Fruit fly (Drosophila melanogaster): Measurements from ENCODE around the gene Rev1.

Rev1 gene

DNA sequence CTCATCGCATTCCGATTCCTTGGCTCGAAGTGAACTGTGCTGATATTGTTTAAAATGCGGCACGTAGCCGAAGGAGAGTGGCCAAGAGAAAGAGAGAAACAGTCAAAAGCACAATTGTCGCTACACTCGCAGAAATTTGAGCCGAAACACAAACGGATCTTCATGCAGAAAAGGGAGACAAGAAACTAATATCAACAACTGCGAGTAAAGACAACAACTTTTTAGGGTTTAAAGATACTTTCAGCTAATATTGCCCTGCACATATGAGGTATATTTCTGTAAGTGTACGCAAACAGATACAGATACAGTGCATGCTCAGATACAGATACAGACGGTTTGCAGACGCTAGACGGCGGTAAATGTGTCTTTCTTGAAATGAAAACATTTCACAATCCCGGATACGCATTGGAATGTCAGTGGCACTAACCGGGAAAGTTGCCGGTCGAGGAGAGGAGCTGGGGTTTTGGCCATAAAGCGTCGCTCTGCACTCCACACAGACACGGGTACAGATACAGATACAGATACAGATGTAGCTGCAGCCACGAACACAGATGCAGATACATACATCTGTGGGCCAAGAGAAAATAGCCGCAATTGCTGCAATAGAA, 9.9 kb upstream of the Rev1 start (continued):
- TF ChIP-seq YL-1 (GFP tag; optimal IDR thresholded peaks at IDR 0.05): peak; percentile 1
- TF ChIP-seq row (GFP tag; IDR thresholded peaks at IDR 0.05): peak; percentile 88
- TF ChIP-seq CG10543 (GFP tag; optimal IDR thresholded peaks at IDR 0.05): peak; percentile 54
- no peak for TF ChIP-seq pfk (GFP tag; optimal IDR thresholded peaks at IDR 0.05)
- TF ChIP-seq hbn (GFP tag; IDR thresholded peaks at IDR 0.05; ENCODE audit: partially characterized antibody): no peak
- TF ChIP-seq da (GFP tag; optimal IDR thresholded peaks at IDR 0.05): peak; percentile 84
- peak; percentile 91 for TF ChIP-seq CG8944 (GFP tag; optimal IDR thresholded peaks at IDR 0.05)
- TF ChIP-seq dmrt99B (tag; optimal IDR thresholded peaks at IDR 0.05): peak; percentile 94
- TF ChIP-seq CG8388 (GFP tag; optimal IDR thresholded peaks at IDR 0.05): peak; percentile 85
- TF ChIP-seq disco-r (GFP tag; optimal IDR thresholded peaks at IDR 0.05): peak; percentile 75
- TF ChIP-seq Oli (tag; optimal IDR thresholded peaks at IDR 0.05): peak; percentile 90
- peak in 1 of 2 experiments; percentile 84 for TF ChIP-seq Eip74EF (GFP tag; optimal IDR thresholded peaks at IDR 0.05)
- TF ChIP-seq peb (GFP tag; IDR thresholded peaks at IDR 0.05): peak; percentile 81
- peak; percentile 72 for TF ChIP-seq CG12299 (tag; optimal IDR thresholded peaks at IDR 0.05)
- peak; percentile 62 for TF ChIP-seq CG10431 (GFP tag; optimal IDR thresholded peaks at IDR 0.05)
- no peak for TF ChIP-seq cad (GFP tag; optimal IDR thresholded peaks at IDR 0.05)
- TF ChIP-seq CG4820 (GFP tag; optimal IDR thresholded peaks at IDR 0.05): peak; percentile 89
- TF ChIP-seq gsb (GFP tag; IDR thresholded peaks at IDR 0.05): peak; percentile 51
- TF ChIP-seq Antp (GFP tag; optimal IDR thresholded peaks at IDR 0.05): peak; percentile 90
- peak; percentile 69 for TF ChIP-seq Dek (tag; optimal IDR thresholded peaks at IDR 0.05)
- peak; percentile 72 for TF ChIP-seq CG7556 (GFP tag; optimal IDR thresholded peaks at IDR 0.05)
- no peak; the same call in 2 of the 3 replicates for TF ChIP-seq CG6175 (GFP tag; IDR thresholded peaks at IDR 0.05)
- TF ChIP-seq sisA (GFP tag; IDR thresholded peaks at IDR 0.05): peak; percentile 94
- peak; percentile 94 for TF ChIP-seq Drgx (GFP tag; IDR thresholded peaks at IDR 0.05)
- TF ChIP-seq maf-S (GFP tag; optimal IDR thresholded peaks at IDR 0.05): peak; percentile 73
- TF ChIP-seq CG17361 (GFP tag; IDR thresholded peaks at IDR 0.05): peak; percentile 82
- peak; percentile 53 for TF ChIP-seq CTCF (GFP tag; optimal IDR thresholded peaks at IDR 0.05)
- TF ChIP-seq unc-4 (GFP tag; IDR thresholded peaks at IDR 0.05; ENCODE audit: partially characterized antibody): no peak
- peak; percentile 81 for TF ChIP-seq CrebB (tag; optimal IDR thresholded peaks at IDR 0.05)
- TF ChIP-seq HLH4C (GFP tag; IDR thresholded peaks at IDR 0.05; ENCODE audit: partially characterized antibody): no peak
- peak; percentile 91 for TF ChIP-seq Camta (GFP tag; optimal IDR thresholded peaks at IDR 0.05)
- TF ChIP-seq CG8765 (GFP tag; IDR thresholded peaks at IDR 0.05): peak; percentile 60
- peak; percentile 40; the same call in 1 of the 2 replicates for TF ChIP-seq CG4404 (GFP tag; IDR thresholded peaks at IDR 0.05)
- TF ChIP-seq D19B (GFP tag; optimal IDR thresholded peaks at IDR 0.05): peak; percentile 3
- TF ChIP-seq CG4854 (GFP tag; optimal IDR thresholded peaks at IDR 0.05): peak; percentile 69
- peak; percentile 61 for TF ChIP-seq caup (GFP tag; optimal IDR thresholded peaks at IDR 0.05; ENCODE audit: severe bottlenecking)
- peak; percentile 89 for TF ChIP-seq CG31441 (GFP tag; IDR thresholded peaks at IDR 0.05)
- TF ChIP-seq Dll (GFP tag; IDR thresholded peaks at IDR 0.05; ENCODE audit: partially characterized antibody): no peak
- TF ChIP-seq CG12155 (GFP tag; optimal IDR thresholded peaks at IDR 0.05): peak; percentile 78
- TF ChIP-seq cato (GFP tag; optimal IDR thresholded peaks at IDR 0.05; ENCODE audit: borderline replicate concordance): peak; percentile 82
- TF ChIP-seq CG4707 (GFP tag; optimal IDR thresholded peaks at IDR 0.05): peak; percentile 83
- TF ChIP-seq shn (GFP tag; optimal IDR thresholded peaks at IDR 0.05): peak; percentile 87
- peak; percentile 95 for TF ChIP-seq CG1603 (tag; optimal IDR thresholded peaks at IDR 0.05)
- peak; percentile 76 for TF ChIP-seq Dip3 (GFP tag; optimal IDR thresholded peaks at IDR 0.05)
- TF ChIP-seq crc (GFP tag; optimal IDR thresholded peaks at IDR 0.05): peak; percentile 72
- TF ChIP-seq CG18764 (GFP tag; optimal IDR thresholded peaks at IDR 0.05): peak; percentile 89
- TF ChIP-seq phol (tag; optimal IDR thresholded peaks at IDR 0.05): peak; percentile 89
- TF ChIP-seq B-H1 (GFP tag; IDR thresholded peaks at IDR 0.05): peak; percentile 80; the same call in 2 of the 3 replicates
- peak; percentile 78 for TF ChIP-seq CG8359 (GFP tag; optimal IDR thresholded peaks at IDR 0.05; ENCODE audit: borderline replicate concordance)
- TF ChIP-seq CG1832 (GFP tag; optimal IDR thresholded peaks at IDR 0.05): no peak
